Worm (Caenorhabditis elegans) whole organism, late embryonic: ENCODE measurements around the gene R08C7.5.
A peak's percentile ranks its signal among the peaks of the same experiment; 100 is the strongest.

ENCODE experiments used
- C08G9.2 ChIP-seq: sonication (generic microtip); optimal IDR thresholded peaks from 2 replicates; lab custom pipeline; 2016; ENCODE audit warnings: mild to moderate bottlenecking, missing genetic modification characterization, moderate library complexity, missing compliant biosample characterization
- C38D4.7 ChIP-seq: fragments of 200-800 bp; sonication (Bioruptor generic); optimal IDR thresholded peaks from 2 replicates; lab custom pipeline; 2018; ENCODE audit warnings: mild to moderate bottlenecking, missing genetic modification characterization, moderate library complexity, missing compliant biosample characterization
- K02D7.2 ChIP-seq: sonication (generic microtip); optimal IDR thresholded peaks from 2 replicates; lab custom pipeline; 2017; ENCODE audit warnings: mild to moderate bottlenecking, missing genetic modification characterization, missing compliant biosample characterization
- K09A11.1 ChIP-seq: sonication (generic microtip); optimal IDR thresholded peaks from 2 replicates; lab custom pipeline; 2017; ENCODE audit warnings: antibody characterized with exemption, mild to moderate bottlenecking, missing genetic modification characterization, missing compliant biosample characterization; ENCODE audit not compliant: insufficient read depth
- ama-1 ChIP-seq: fragments of 150-350 bp; optimal IDR thresholded peaks from 2 replicates; lab custom pipeline; 2014
- ceh-14 ChIP-seq: sonication (generic microtip); optimal IDR thresholded peaks from 2 replicates; lab custom pipeline; 2016; ENCODE audit warnings: missing genotype, missing genetic modification characterization, missing compliant biosample characterization
- ceh-18 ChIP-seq: sonication (generic microtip); optimal IDR thresholded peaks from 2 replicates; lab custom pipeline; 2016; ENCODE audit warnings: missing genetic modification characterization, missing compliant biosample characterization
- ceh-22 ChIP-seq: sonication (generic microtip); optimal IDR thresholded peaks from 2 replicates; lab custom pipeline; 2017; ENCODE audit warnings: missing biosample characterization, missing genetic modification characterization
- ceh-30 ChIP-seq: fragments of 150-350 bp; optimal IDR thresholded peaks from 2 replicates; lab custom pipeline; 2014; ENCODE audit warnings: missing biosample characterization, missing genetic modification characterization
- ceh-34 ChIP-seq: sonication (generic microtip); optimal IDR thresholded peaks from 2 replicates; lab custom pipeline; 2016; ENCODE audit warnings: mild to moderate bottlenecking, missing genetic modification characterization, missing compliant biosample characterization
- ceh-6 ChIP-seq: fragments of 200-800 bp; sonication (Bioruptor generic); optimal IDR thresholded peaks from 2 replicates; lab custom pipeline; 2018; ENCODE audit warnings: mild to moderate bottlenecking, missing genetic modification characterization, missing compliant biosample characterization
- ceh-9 ChIP-seq: sonication (generic microtip); optimal IDR thresholded peaks from 2 replicates; lab custom pipeline; 2016; ENCODE audit warnings: mild to moderate bottlenecking, missing genetic modification characterization, inconsistent platforms, missing compliant biosample characterization
- che-1 ChIP-seq: sonication (generic microtip); optimal IDR thresholded peaks from 2 replicates; lab custom pipeline; 2016; ENCODE audit warnings: mild to moderate bottlenecking, missing genetic modification characterization, missing compliant biosample characterization
- dmd-4 ChIP-seq: sonication (generic microtip); optimal IDR thresholded peaks from 2 replicates; lab custom pipeline; 2016; ENCODE audit warnings: borderline replicate concordance, missing genetic modification characterization, missing compliant biosample characterization
- dve-1 ChIP-seq: sonication (generic microtip); optimal IDR thresholded peaks from 2 replicates; lab custom pipeline; 2017; ENCODE audit warnings: antibody characterized with exemption, mild to moderate bottlenecking, missing genetic modification characterization, missing compliant biosample characterization
- elt-2 ChIP-seq: sonication (generic microtip); optimal IDR thresholded peaks from 2 replicates; lab custom pipeline; 2016; ENCODE audit warnings: missing genetic modification reagents, missing genetic modification characterization, missing compliant biosample characterization
- eyg-1 ChIP-seq: sonication (generic microtip); optimal IDR thresholded peaks from 2 replicates; lab custom pipeline; 2016; ENCODE audit warnings: missing genotype, missing genetic modification characterization, missing compliant biosample characterization
- fax-1 ChIP-seq: sonication (generic microtip); optimal IDR thresholded peaks from 2 replicates; lab custom pipeline; 2016; ENCODE audit warnings: missing genotype, missing genetic modification characterization, missing compliant biosample characterization
- fkh-10 ChIP-seq: fragments of 150-350 bp; optimal IDR thresholded peaks from 2 replicates; lab custom pipeline; 2014; ENCODE audit warnings: missing biosample characterization, missing genetic modification reagents, missing genetic modification characterization
- fkh-6 ChIP-seq: sonication (generic microtip); optimal IDR thresholded peaks from 2 replicates; lab custom pipeline; 2016; ENCODE audit warnings: missing genetic modification characterization, missing compliant biosample characterization
- gmeb-2 ChIP-seq: sonication (generic microtip); optimal IDR thresholded peaks from 2 replicates; lab custom pipeline; 2016; ENCODE audit warnings: missing genetic modification characterization, inconsistent platforms, missing compliant biosample characterization
- hlh-30 ChIP-seq: sonication (generic microtip); optimal IDR thresholded peaks from 2 replicates; lab custom pipeline; 2017; ENCODE audit warnings: antibody characterized with exemption, missing genetic modification characterization, missing compliant biosample characterization; ENCODE audit not compliant: insufficient read depth
- hlh-6 ChIP-seq: sonication (generic microtip); optimal IDR thresholded peaks from 2 replicates; lab custom pipeline; 2016; ENCODE audit warnings: missing genotype, missing genetic modification characterization, missing compliant biosample characterization
- hlh-8 ChIP-seq: sonication (generic microtip); optimal IDR thresholded peaks from 2 replicates; lab custom pipeline; 2016; ENCODE audit warnings: missing genotype, missing genetic modification characterization, missing compliant biosample characterization
- lin-11 ChIP-seq: fragments of 200-800 bp; sonication (Bioruptor generic); optimal IDR thresholded peaks from 2 replicates; lab custom pipeline; 2018; ENCODE audit warnings: mild to moderate bottlenecking, missing genetic modification characterization, missing compliant biosample characterization
- madf-2 ChIP-seq: sonication (generic microtip); optimal IDR thresholded peaks from 2 replicates; lab custom pipeline; 2017; ENCODE audit warnings: missing genetic modification characterization, missing compliant biosample characterization
- nfya-1 ChIP-seq: sonication (generic microtip); optimal IDR thresholded peaks from 2 replicates; lab custom pipeline; 2017; ENCODE audit warnings: missing genetic modification characterization, mild to moderate bottlenecking, missing compliant biosample characterization, antibody characterized with exemption, moderate library complexity
- nhr-11 ChIP-seq: fragments of 150-350 bp; optimal IDR thresholded peaks from 2 replicates; lab custom pipeline; 2014; ENCODE audit warnings: missing biosample characterization, missing genetic modification characterization
- npax-4 ChIP-seq: sonication (generic microtip); optimal IDR thresholded peaks from 2 replicates; lab custom pipeline; 2016; ENCODE audit warnings: missing genetic modification characterization, missing compliant biosample characterization
- odd-2 ChIP-seq: sonication (generic microtip); optimal IDR thresholded peaks from 2 replicates; lab custom pipeline; 2017; ENCODE audit warnings: antibody characterized with exemption, mild to moderate bottlenecking, missing genetic modification characterization, missing compliant biosample characterization
- pag-3 ChIP-seq: sonication (generic microtip); optimal IDR thresholded peaks from 2 replicates; lab custom pipeline; 2016; ENCODE audit warnings: missing compliant biosample characterization, missing genetic modification characterization, borderline replicate concordance
- pat-9 ChIP-seq: fragments of 200-800 bp; sonication (Bioruptor generic); optimal IDR thresholded peaks from 2 replicates; lab custom pipeline; 2018; ENCODE audit warnings: mild to moderate bottlenecking, missing genetic modification characterization, moderate library complexity, missing compliant biosample characterization
- pax-1 ChIP-seq: fragments of 150-350 bp; optimal IDR thresholded peaks from 2 replicates; lab custom pipeline; 2014; ENCODE audit warnings: missing biosample characterization, missing genetic modification characterization
- pha-2 ChIP-seq: sonication (generic microtip); optimal IDR thresholded peaks from 2 replicates; lab custom pipeline; 2017; ENCODE audit warnings: mild to moderate bottlenecking, missing genetic modification characterization, missing compliant biosample characterization
- pha-4 ChIP-seq: fragments of 150-350 bp; optimal IDR thresholded peaks from 2 replicates; lab custom pipeline; 2018; ENCODE audit warnings: missing biosample characterization, missing genetic modification reagents, missing genetic modification characterization
- pqm-1 ChIP-seq: sonication (generic microtip); optimal IDR thresholded peaks from 2 replicates; lab custom pipeline; 2016; ENCODE audit warnings: missing genetic modification characterization, missing compliant biosample characterization
- pros-1 ChIP-seq: fragments of 150-350 bp; optimal IDR thresholded peaks from 2 replicates; lab custom pipeline; 2014; ENCODE audit warnings: missing biosample characterization, missing genetic modification reagents, missing genetic modification characterization
- ref-2 ChIP-seq: sonication (generic microtip); optimal IDR thresholded peaks from 2 replicates; lab custom pipeline; 2016; ENCODE audit warnings: missing genetic modification characterization, missing compliant biosample characterization
- sdc-2 ChIP-seq: sonication (generic microtip); optimal IDR thresholded peaks from 2 replicates; lab custom pipeline; 2016; ENCODE audit warnings: missing genotype, missing genetic modification characterization, missing compliant biosample characterization
- sox-4 ChIP-seq: sonication (generic microtip); optimal IDR thresholded peaks from 2 replicates; lab custom pipeline; 2017; ENCODE audit warnings: mild to moderate bottlenecking, missing genetic modification characterization, inconsistent platforms, missing compliant biosample characterization
- tbx-2 ChIP-seq: sonication (generic microtip); optimal IDR thresholded peaks from 2 replicates; lab custom pipeline; 2016; ENCODE audit warnings: missing genetic modification characterization, missing compliant biosample characterization
- tbx-7 ChIP-seq: sonication (generic microtip); optimal IDR thresholded peaks from 2 replicates; lab custom pipeline; 2016; ENCODE audit warnings: missing genotype, missing genetic modification characterization, missing compliant biosample characterization
- unc-55 ChIP-seq: sonication (generic microtip); optimal IDR thresholded peaks from 2 replicates; lab custom pipeline; 2017; ENCODE audit warnings: missing biosample characterization, missing genetic modification reagents, missing genetic modification characterization
- zip-5 ChIP-seq: sonication (generic microtip); optimal IDR thresholded peaks from 2 replicates; lab custom pipeline; 2016; ENCODE audit warnings: missing genetic modification characterization, missing compliant biosample characterization
- ztf-16 ChIP-seq: sonication (generic microtip); optimal IDR thresholded peaks from 2 replicates; lab custom pipeline; 2017; ENCODE audit warnings: missing genetic modification characterization, missing compliant biosample characterization

The R08C7.5 gene

DNA sequence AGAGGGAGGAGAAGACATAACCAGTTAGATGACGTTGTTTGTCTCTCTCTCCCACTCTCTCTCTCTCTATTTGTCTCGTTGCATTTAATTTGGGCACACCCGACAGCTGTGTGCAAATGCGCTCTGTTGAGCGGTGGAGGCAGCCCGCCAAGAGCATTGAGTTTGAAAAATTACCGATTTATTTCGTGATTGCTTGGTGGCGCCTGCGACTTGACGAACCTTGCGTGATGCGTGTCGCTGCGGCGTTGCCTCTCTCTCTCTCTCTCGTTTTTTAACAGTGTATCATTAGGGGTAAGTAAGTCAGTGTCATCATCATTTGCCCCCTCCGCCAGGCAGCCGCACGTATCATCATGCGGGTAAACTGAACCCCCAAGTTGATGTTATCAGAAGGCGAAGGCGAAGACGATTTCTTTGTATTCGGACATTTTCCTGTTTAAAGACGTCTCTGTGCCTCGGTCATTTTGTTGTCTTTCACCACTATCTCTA lies 23.9 kb upstream of the R08C7.5 start (continued):
- no peak for TF ChIP-seq madf-2 (tag; lab: Kevin White, UChicago)
- no peak for TF ChIP-seq hlh-8 (tag; lab: Kevin White, UChicago)
- no peak for TF ChIP-seq pag-3
- TF ChIP-seq pat-9 (tag; lab: Kevin White, UChicago) = no peak
- no peak for TF ChIP-seq dmd-4 (tag; lab: Kevin White, UChicago)
- TF ChIP-seq pqm-1 (tag; lab: Kevin White, UChicago) = no peak
- TF ChIP-seq elt-2 (tag; lab: Kevin White, UChicago) = no peak
- peak; percentile 30 for TF ChIP-seq fkh-6 (tag; lab: Kevin White, UChicago)
- no peak for TF ChIP-seq pax-1 (tag; lab: Kevin White, UChicago)
- no peak for TF ChIP-seq K02D7.2 (tag; lab: Kevin White, UChicago)
- TF ChIP-seq ceh-30 (tag; lab: Kevin White, UChicago) = no peak
- TF ChIP-seq ama-1 (lab: Kevin White, UChicago) = no peak
- TF ChIP-seq sdc-2 (tag; lab: Kevin White, UChicago) = no peak
- no peak for TF ChIP-seq npax-4
- no peak for TF ChIP-seq ceh-9 (tag; lab: Kevin White, UChicago)
- TF ChIP-seq eyg-1 = no peak
- no peak for TF ChIP-seq sox-4 (tag; lab: Kevin White, UChicago)
- no peak for TF ChIP-seq ceh-22
- no peak for TF ChIP-seq odd-2

DNA sequence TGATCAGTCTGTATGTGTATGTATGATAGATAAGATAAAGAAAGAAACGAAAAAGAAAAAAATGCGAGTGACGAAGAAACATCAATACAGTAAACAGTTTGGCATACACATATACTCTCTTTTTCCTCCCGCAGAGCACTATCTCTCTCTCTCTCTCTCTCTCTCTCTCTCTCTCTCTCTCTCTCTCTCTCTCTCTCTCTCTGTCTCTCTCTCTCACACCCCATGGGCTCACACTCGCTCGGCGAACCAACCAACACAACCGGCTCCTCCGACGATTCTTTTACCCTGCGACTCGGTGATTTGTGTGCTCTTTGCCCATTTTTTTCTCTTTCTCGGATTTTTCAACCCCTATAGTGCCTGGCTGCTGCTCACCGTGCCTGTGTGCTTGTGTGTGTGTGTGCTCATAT lies 23.0 kb upstream of the R08C7.5 start:
- TF ChIP-seq pros-1 (tag; lab: Kevin White, UChicago) (peak; percentile 1), K09A11.1 (tag; lab: Kevin White, UChicago) (peak; percentile 4), dve-1 (peak; percentile 7), unc-55 (GFP tag; lab: Kevin White, UChicago) (no peak), ceh-14 (no peak), hlh-6 (tag; lab: Kevin White, UChicago) (no peak), pag-3 (no peak), ceh-18 (tag; lab: Kevin White, UChicago) (peak; percentile 65), C38D4.7 (GFP tag; lab: Kevin White, UChicago) (peak; percentile 5), ceh-34 (tag; lab: Kevin White, UChicago) (peak; percentile 13), nfya-1 (tag; lab: Kevin White, UChicago) (peak; percentile 65), pha-4 (tag; lab: Kevin White, UChicago) (no peak), ref-2 (tag; lab: Kevin White, UChicago) (peak; percentile 22), gmeb-2 (tag; lab: Kevin White, UChicago) (no peak), elt-2 (tag; lab: Kevin White, UChicago) (peak; percentile 32)

DNA sequence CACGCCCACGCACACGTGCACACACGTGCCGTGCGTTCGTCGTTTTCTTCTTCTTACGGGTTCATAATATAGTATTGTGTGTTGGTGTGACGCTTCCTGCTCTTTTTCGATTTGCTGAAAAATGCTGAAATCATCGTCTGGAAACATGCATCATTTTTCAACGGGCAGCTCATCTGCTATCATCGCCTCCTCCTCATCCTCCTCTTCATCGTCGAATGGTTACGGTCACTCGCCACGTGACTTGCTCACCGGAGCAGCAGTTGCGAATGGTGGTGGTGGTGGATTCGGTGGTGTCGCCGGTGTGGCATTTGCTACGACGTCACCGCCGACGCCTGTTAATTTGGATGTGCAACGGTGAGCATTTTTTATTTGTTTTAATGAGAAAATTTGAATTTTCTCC lies 21.3 kb upstream of the R08C7.5 start:
- no peak for TF ChIP-seq ceh-34 (tag; lab: Kevin White, UChicago)
- TF ChIP-seq C38D4.7 (GFP tag; lab: Kevin White, UChicago) = no peak
- TF ChIP-seq tbx-7 = no peak
- TF ChIP-seq nfya-1 (tag; lab: Kevin White, UChicago) = no peak
- peak; percentile 45 for TF ChIP-seq hlh-30 (tag; lab: Kevin White, UChicago)
- no peak for TF ChIP-seq dve-1

DNA sequence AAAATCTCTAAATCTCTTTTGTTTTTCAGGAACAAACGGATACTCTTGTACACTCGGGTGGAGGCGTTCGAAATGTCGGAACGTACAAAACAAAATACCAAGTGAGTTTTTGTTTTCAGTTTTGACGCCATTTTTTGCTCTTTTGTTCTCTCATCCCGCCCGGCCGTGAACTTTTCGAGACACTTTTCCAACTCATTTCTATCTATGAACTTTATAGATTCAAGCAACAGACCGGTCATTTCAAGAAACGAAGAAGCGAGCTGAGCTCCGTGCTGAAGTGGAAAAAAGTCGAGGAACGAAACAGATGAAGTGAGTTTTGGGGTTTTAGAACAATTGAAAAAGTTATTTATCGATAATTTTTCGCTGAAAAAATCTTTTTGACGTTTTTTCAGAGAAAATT lies 19.5 kb upstream of the R08C7.5 start:
- TF ChIP-seq C08G9.2 (tag; lab: Kevin White, UChicago) (no peak), lin-11 (tag; lab: Kevin White, UChicago) (no peak), K02D7.2 (tag; lab: Kevin White, UChicago) (no peak), eyg-1 (no peak), zip-5 (tag; lab: Kevin White, UChicago) (no peak), ceh-9 (tag; lab: Kevin White, UChicago) (no peak), ztf-16 (tag; lab: Kevin White, UChicago) (no peak), sox-4 (tag; lab: Kevin White, UChicago) (no peak), fkh-10 (GFP tag; lab: Kevin White, UChicago) (no peak), madf-2 (tag; lab: Kevin White, UChicago) (no peak), ceh-6 (GFP tag; lab: Kevin White, UChicago) (no peak), nhr-11 (tag; lab: Kevin White, UChicago) (no peak), tbx-2 (tag; lab: Kevin White, UChicago) (no peak), fax-1 (tag; lab: Kevin White, UChicago) (no peak), che-1 (tag; lab: Kevin White, UChicago) (no peak), pha-2 (tag; lab: Kevin White, UChicago) (no peak)
